Worm (Caenorhabditis elegans) whole organism, late embryonic: ENCODE results near the gene C33E10.10.
"Not testable (repeated sequence)": the region's sequence is repeated elsewhere in the genome, so short reads cannot be mapped to it uniquely, and the experiment has no call there.

Experiments used
- C08G9.2 ChIP-seq: sonication (generic microtip); optimal IDR thresholded peaks from 2 replicates; lab custom pipeline; 2016; ENCODE audit warnings: mild to moderate bottlenecking, missing genetic modification characterization, moderate library complexity, missing compliant biosample characterization
- F13H6.1 ChIP-seq: sonication (generic microtip); optimal IDR thresholded peaks from 2 replicates; lab custom pipeline; 2016; ENCODE audit warnings: missing genetic modification characterization, missing compliant biosample characterization
- K09A11.1 ChIP-seq: sonication (generic microtip); optimal IDR thresholded peaks from 2 replicates; lab custom pipeline; 2017; ENCODE audit warnings: antibody characterized with exemption, mild to moderate bottlenecking, missing genetic modification characterization, missing compliant biosample characterization; ENCODE audit not compliant: insufficient read depth
- T23F11.4 ChIP-seq: fragments of 200-800 bp; sonication (Bioruptor generic); optimal IDR thresholded peaks from 2 replicates; lab custom pipeline; 2018; ENCODE audit warnings: mild to moderate bottlenecking, missing genetic modification characterization, missing compliant biosample characterization
- Y22D7AL.16 ChIP-seq: sonication (generic microtip); optimal IDR thresholded peaks from 2 replicates; lab custom pipeline; 2016; ENCODE audit warnings: missing genetic modification characterization, missing compliant biosample characterization
- ahr-1 ChIP-seq: sonication (generic microtip); optimal IDR thresholded peaks from 2 replicates; lab custom pipeline; 2016; ENCODE audit warnings: missing genetic modification characterization, missing compliant biosample characterization
- ceh-18 ChIP-seq: sonication (generic microtip); optimal IDR thresholded peaks from 2 replicates; lab custom pipeline; 2016; ENCODE audit warnings: missing genetic modification characterization, missing compliant biosample characterization
- ceh-19 ChIP-seq: fragments of 200-800 bp; sonication (Bioruptor generic); optimal IDR thresholded peaks from 2 replicates; lab custom pipeline; 2018; ENCODE audit warnings: mild to moderate bottlenecking, missing genetic modification characterization, missing compliant biosample characterization
- ceh-2 ChIP-seq: sonication (generic microtip); optimal IDR thresholded peaks from 2 replicates; lab custom pipeline; 2016; ENCODE audit warnings: missing genotype, missing genetic modification characterization, missing compliant biosample characterization
- ceh-24 ChIP-seq: sonication (generic microtip); optimal IDR thresholded peaks from 2 replicates; lab custom pipeline; 2016; ENCODE audit warnings: mild to moderate bottlenecking, missing genetic modification characterization, missing compliant biosample characterization
- ceh-34 ChIP-seq: sonication (generic microtip); optimal IDR thresholded peaks from 2 replicates; lab custom pipeline; 2016; ENCODE audit warnings: mild to moderate bottlenecking, missing genetic modification characterization, missing compliant biosample characterization
- ceh-48 ChIP-seq: sonication (generic microtip); optimal IDR thresholded peaks from 2 replicates; lab custom pipeline; 2016; ENCODE audit warnings: missing genetic modification characterization, inconsistent platforms, missing compliant biosample characterization
- ceh-6 ChIP-seq: fragments of 200-800 bp; sonication (Bioruptor generic); optimal IDR thresholded peaks from 2 replicates; lab custom pipeline; 2018; ENCODE audit warnings: mild to moderate bottlenecking, missing genetic modification characterization, missing compliant biosample characterization
- che-1 ChIP-seq: sonication (generic microtip); optimal IDR thresholded peaks from 2 replicates; lab custom pipeline; 2016; ENCODE audit warnings: mild to moderate bottlenecking, missing genetic modification characterization, missing compliant biosample characterization
- dve-1 ChIP-seq: sonication (generic microtip); optimal IDR thresholded peaks from 2 replicates; lab custom pipeline; 2017; ENCODE audit warnings: antibody characterized with exemption, mild to moderate bottlenecking, missing genetic modification characterization, missing compliant biosample characterization
- elt-2 ChIP-seq: sonication (generic microtip); optimal IDR thresholded peaks from 2 replicates; lab custom pipeline; 2016; ENCODE audit warnings: missing genetic modification reagents, missing genetic modification characterization, missing compliant biosample characterization
- elt-4 ChIP-seq: sonication (generic microtip); optimal IDR thresholded peaks from 2 replicates; lab custom pipeline; 2016; ENCODE audit warnings: missing genetic modification characterization, missing compliant biosample characterization
- ets-4 ChIP-seq: sonication (generic microtip); optimal IDR thresholded peaks from 2 replicates; lab custom pipeline; 2016; ENCODE audit warnings: missing genetic modification characterization, missing compliant biosample characterization
- fax-1 ChIP-seq: sonication (generic microtip); optimal IDR thresholded peaks from 2 replicates; lab custom pipeline; 2016; ENCODE audit warnings: missing genotype, missing genetic modification characterization, missing compliant biosample characterization
- fkh-10 ChIP-seq: fragments of 150-350 bp; optimal IDR thresholded peaks from 2 replicates; lab custom pipeline; 2014; ENCODE audit warnings: missing biosample characterization, missing genetic modification reagents, missing genetic modification characterization
- hlh-15 ChIP-seq: sonication (generic microtip); optimal IDR thresholded peaks from 2 replicates; lab custom pipeline; 2016; ENCODE audit warnings: missing genetic modification characterization, missing compliant biosample characterization
- hlh-6 ChIP-seq: sonication (generic microtip); optimal IDR thresholded peaks from 2 replicates; lab custom pipeline; 2016; ENCODE audit warnings: missing genotype, missing genetic modification characterization, missing compliant biosample characterization
- mec-3 ChIP-seq: sonication (generic microtip); optimal IDR thresholded peaks from 2 replicates; lab custom pipeline; 2016; ENCODE audit warnings: borderline replicate concordance, missing genetic modification characterization, missing compliant biosample characterization
- nfya-1 ChIP-seq: sonication (generic microtip); optimal IDR thresholded peaks from 2 replicates; lab custom pipeline; 2017; ENCODE audit warnings: missing genetic modification characterization, mild to moderate bottlenecking, missing compliant biosample characterization, antibody characterized with exemption, moderate library complexity
- nhr-11 ChIP-seq: fragments of 150-350 bp; optimal IDR thresholded peaks from 2 replicates; lab custom pipeline; 2014; ENCODE audit warnings: missing biosample characterization, missing genetic modification characterization
- pat-9 ChIP-seq: fragments of 200-800 bp; sonication (Bioruptor generic); optimal IDR thresholded peaks from 2 replicates; lab custom pipeline; 2018; ENCODE audit warnings: mild to moderate bottlenecking, missing genetic modification characterization, moderate library complexity, missing compliant biosample characterization
- pax-1 ChIP-seq: fragments of 150-350 bp; optimal IDR thresholded peaks from 2 replicates; lab custom pipeline; 2014; ENCODE audit warnings: missing biosample characterization, missing genetic modification characterization
- pha-4 ChIP-seq: fragments of 150-350 bp; optimal IDR thresholded peaks from 2 replicates; lab custom pipeline; 2018; ENCODE audit warnings: missing biosample characterization, missing genetic modification reagents, missing genetic modification characterization
- ref-2 ChIP-seq: sonication (generic microtip); optimal IDR thresholded peaks from 2 replicates; lab custom pipeline; 2016; ENCODE audit warnings: missing genetic modification characterization, missing compliant biosample characterization
- syd-9 ChIP-seq: sonication (generic microtip); optimal IDR thresholded peaks from 2 replicates; lab custom pipeline; 2016; ENCODE audit warnings: mild to moderate bottlenecking, missing genetic modification characterization, moderate library complexity, missing compliant biosample characterization
- tbx-2 ChIP-seq: sonication (generic microtip); optimal IDR thresholded peaks from 2 replicates; lab custom pipeline; 2016; ENCODE audit warnings: missing genetic modification characterization, missing compliant biosample characterization
- tbx-7 ChIP-seq: sonication (generic microtip); optimal IDR thresholded peaks from 2 replicates; lab custom pipeline; 2016; ENCODE audit warnings: missing genotype, missing genetic modification characterization, missing compliant biosample characterization
- ttx-3 ChIP-seq: sonication (generic microtip); optimal IDR thresholded peaks from 2 replicates; lab custom pipeline; 2016; ENCODE audit warnings: missing genetic modification reagents, missing genetic modification characterization, missing compliant biosample characterization
- unc-3 ChIP-seq, 2 experiments: fragments of 200-800 bp in 1 of 2; sonication (Bioruptor generic) in 1 of 2; sonication (generic microtip) in 1 of 2; conservative IDR thresholded peaks in 1 of 2; optimal IDR thresholded peaks in 1 of 2; 2 replicates each; pipeline versions ENCODE4 v1.3.6 to Lab custom; 2016 to 2022; ENCODE audit warnings: missing compliant biosample characterization in 2 of 2, missing genetic modification characterization in 2 of 2, missing genetic modification reagents in 1 of 2
- ztf-16 ChIP-seq: sonication (generic microtip); optimal IDR thresholded peaks from 2 replicates; lab custom pipeline; 2017; ENCODE audit warnings: missing genetic modification characterization, missing compliant biosample characterization

The C33E10.10 gene

DNA sequence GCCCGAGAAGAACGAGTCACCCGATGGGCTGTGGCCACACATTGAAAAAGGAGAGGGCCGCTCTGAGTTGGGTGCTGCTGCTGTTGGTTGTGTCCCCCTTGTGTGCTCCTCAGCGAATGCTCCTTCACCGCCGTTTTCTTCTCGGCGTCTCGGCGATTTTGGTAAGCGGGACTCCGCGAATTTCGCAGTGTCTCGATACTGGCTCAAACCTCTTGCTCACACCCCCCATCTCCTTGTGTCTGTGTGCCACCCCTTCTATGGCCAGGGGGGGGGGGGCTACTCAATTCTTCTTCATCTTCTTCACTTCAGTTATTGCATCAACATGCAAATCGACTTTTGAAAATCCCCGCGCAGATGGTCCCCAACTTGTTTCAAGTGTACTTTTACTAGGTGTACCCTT is 13.1 kb upstream of the C33E10.10 start (continued):
- TF ChIP-seq ceh-18 (tag; lab: Kevin White, UChicago) (peak; percentile 63), nfya-1 (tag; lab: Kevin White, UChicago) (peak; percentile 31), hlh-6 (tag; lab: Kevin White, UChicago) (peak; percentile 73), ceh-34 (tag; lab: Kevin White, UChicago) (peak; percentile 72), T23F11.4 (GFP tag; lab: Kevin White, UChicago) (peak; percentile 29), syd-9 (peak; percentile 24), ref-2 (tag; lab: Kevin White, UChicago) (peak; percentile 66), ceh-2 (tag; lab: Kevin White, UChicago) (peak; percentile 29), fax-1 (tag; lab: Kevin White, UChicago) (peak; percentile 35), fkh-10 (no peak)

- TF ChIP-seq K09A11.1 (tag; lab: Kevin White, UChicago); elt-4; T23F11.4 (GFP tag; lab: Kevin White, UChicago): not testable (repeated sequence)
Measured at ce11 chrX:17310730-17311312, 9.0 kb upstream of the C33E10.10 start, which contains the start of gene C53C11.4. Gene C53C11.4, plus strand, starts transcription at chrX:17310908.

- not testable (repeated sequence) for TF ChIP-seq ttx-3 (tag; lab: Kevin White, UChicago); tbx-7 (tag; lab: Kevin White, UChicago); ztf-16
Measured at ce11 chrX:17304920-17305319, 3.1 kb upstream of the C33E10.10 start, which contains the start of gene C33E10.1. Gene C33E10.1, plus strand, starts transcription at chrX:17305220.

ce11 chrX:17302419-17302818 is 619 bp upstream of the C33E10.10 start, which contains the start of gene fbxa-120:
Gene fbxa-120, plus strand, starts transcription at chrX:17302719.
- no peak for TF ChIP-seq ahr-1
- TF ChIP-seq ceh-19 (GFP tag; lab: Kevin White, UChicago) = no peak
- TF ChIP-seq Y22D7AL.16 = no peak
- TF ChIP-seq unc-3 (GFP tag; conservative IDR thresholded peaks at IDR 0.05; lab: Robert Waterston, UW) = no peak
- no peak for TF ChIP-seq unc-3 (tag; optimal IDR thresholded peaks at IDR 0.05; lab: Kevin White, UChicago)
- no peak for TF ChIP-seq tbx-2 (tag; lab: Kevin White, UChicago)
- no peak for TF ChIP-seq pat-9 (tag; lab: Kevin White, UChicago)
- TF ChIP-seq ceh-6 (GFP tag; lab: Kevin White, UChicago) = no peak
- no peak for TF ChIP-seq pax-1 (tag; lab: Kevin White, UChicago)

DNA sequence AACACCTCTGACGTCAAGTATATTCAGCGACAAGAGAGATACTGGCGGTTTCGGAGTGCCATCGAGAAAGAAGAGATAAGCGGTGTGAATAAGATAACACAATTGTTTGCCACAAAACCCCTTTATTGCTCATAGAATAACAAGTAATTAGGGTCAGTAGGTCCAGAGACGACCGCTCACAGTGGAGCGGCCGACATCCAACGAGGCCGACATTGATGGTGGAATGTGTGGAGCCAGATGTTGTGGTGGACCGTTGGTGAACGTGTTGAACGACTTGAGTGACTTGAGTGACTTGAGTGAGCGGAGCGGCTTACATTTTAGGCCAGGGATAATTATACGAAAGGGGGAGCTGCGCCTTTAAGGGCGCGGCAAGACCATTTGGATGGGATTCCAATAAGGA is 1.1 kb downstream of the C33E10.10 start:
- TF ChIP-seq ttx-3 (tag; lab: Kevin White, UChicago) (no peak), ceh-48 (tag; lab: Kevin White, UChicago) (no peak), elt-2 (tag; lab: Kevin White, UChicago) (peak; percentile 68), che-1 (tag; lab: Kevin White, UChicago) (no peak)

ce11 chrX:17297408-17297807 is 4.4 kb downstream of the C33E10.10 start:
- TF ChIP-seq C08G9.2 = no peak

DNA sequence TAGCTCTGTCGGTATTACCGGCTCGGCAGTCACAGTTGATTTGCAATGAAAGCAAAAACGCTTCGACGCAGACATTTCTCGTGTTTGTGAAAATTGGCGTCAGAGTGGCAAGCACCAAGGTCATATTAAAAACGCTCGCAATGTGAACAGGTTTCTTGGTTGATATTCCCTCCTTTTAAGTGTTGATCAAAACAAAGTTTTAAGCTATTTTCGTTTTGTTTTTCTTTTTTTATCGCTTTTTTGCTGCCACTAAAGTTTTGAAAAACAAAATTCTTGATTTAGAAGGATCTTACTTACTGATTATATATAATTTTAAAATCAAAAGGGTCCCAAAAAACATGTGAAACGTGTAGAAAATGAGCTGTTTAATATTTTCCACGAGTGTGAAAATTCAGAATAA is 7.1 kb downstream of the C33E10.10 start, which contains the start of gene C33E10.8:
Gene C33E10.8, minus strand, starts transcription at position 101 of the 400 bp plus-strand sequence.
- no peak for TF ChIP-seq pha-4 (tag; lab: Kevin White, UChicago)
- no peak for TF ChIP-seq nfya-1 (tag; lab: Kevin White, UChicago)
- TF ChIP-seq dve-1 = no peak
- TF ChIP-seq hlh-15 = no peak
- TF ChIP-seq ceh-34 (tag; lab: Kevin White, UChicago) = no peak
- no peak for TF ChIP-seq ets-4 (tag; lab: Kevin White, UChicago)
- TF ChIP-seq nhr-11 (tag; lab: Kevin White, UChicago) = no peak
- no peak for TF ChIP-seq ceh-24 (tag; lab: Kevin White, UChicago)
- TF ChIP-seq F13H6.1 = no peak
- no peak for TF ChIP-seq mec-3
- TF ChIP-seq ceh-48 (tag; lab: Kevin White, UChicago) = no peak
- no peak for TF ChIP-seq ceh-6 (GFP tag; lab: Kevin White, UChicago)
